Fruit fly (Drosophila melanogaster) whole organism, prepupa: ENCODE measurements around the gene mRpL35.
A peak's percentile ranks its signal among the peaks of the same experiment; 100 is the strongest.

Source experiments
- CG10631 ChIP-seq: fragments of 200-800 bp; sonication (Bioruptor generic); optimal IDR thresholded peaks from 2 replicates; lab custom pipeline; 2016; ENCODE audit warnings: missing biosample characterization, missing genetic modification characterization
- CG10669 ChIP-seq: fragments of 200-800 bp; sonication (Bioruptor generic); optimal IDR thresholded peaks from 3 replicates; lab custom pipeline; 2018; ENCODE audit warnings: missing biosample characterization, mild to moderate bottlenecking, missing genetic modification characterization, moderate library complexity
- CG11294 ChIP-seq: fragments of 200-800 bp; sonication (Bioruptor generic); IDR thresholded peaks from 2 replicates; pipeline ENCODE4 v1.3.6; 2022; ENCODE audit warnings: missing biosample characterization, missing genetic modification characterization
- CG11762 ChIP-seq: fragments of 200-800 bp; sonication (Bioruptor generic); optimal IDR thresholded peaks from 3 replicates; lab custom pipeline; 2016; ENCODE audit warnings: missing biosample characterization, missing genetic modification characterization; ENCODE audit not compliant: insufficient read depth
- CG1621 ChIP-seq: fragments of 200-800 bp; sonication (Bioruptor generic); optimal IDR thresholded peaks from 3 replicates; lab custom pipeline; 2018; ENCODE audit warnings: missing biosample characterization, mild to moderate bottlenecking, missing genetic modification characterization
- CG31627 ChIP-seq: fragments of 200-800 bp; sonication (Bioruptor generic); optimal IDR thresholded peaks from 3 replicates; lab custom pipeline; 2016; ENCODE audit warnings: missing biosample characterization, missing genetic modification characterization
- CG32006 ChIP-seq: fragments of 200-800 bp; sonication (Bioruptor generic); optimal IDR thresholded peaks from 3 replicates; lab custom pipeline; 2017; ENCODE audit warnings: missing biosample characterization, mild to moderate bottlenecking, missing genetic modification characterization
- CG34406 ChIP-seq: fragments of 200-800 bp; sonication (Bioruptor generic); optimal IDR thresholded peaks from 3 replicates; lab custom pipeline; 2016; ENCODE audit warnings: missing biosample characterization, missing genetic modification characterization
- CG3919 ChIP-seq: fragments of 200-800 bp; sonication (Bioruptor generic); optimal IDR thresholded peaks from 3 replicates; lab custom pipeline; 2016; ENCODE audit warnings: missing biosample characterization, missing genetic modification characterization
- CG4318 ChIP-seq: fragments of 200-800 bp; sonication (Bioruptor generic); optimal IDR thresholded peaks from 3 replicates; lab custom pipeline; 2017; ENCODE audit warnings: missing biosample characterization, mild to moderate bottlenecking, missing genetic modification characterization
- CG6163 ChIP-seq: fragments of 200-800 bp; sonication (Bioruptor generic); IDR thresholded peaks from 3 replicates; pipeline ENCODE4 v1.3.6; 2022; ENCODE audit warnings: missing biosample characterization, missing genetic modification characterization
- CG6808 ChIP-seq: fragments of 200-800 bp; sonication (Bioruptor generic); optimal IDR thresholded peaks from 3 replicates; lab custom pipeline; 2017; ENCODE audit warnings: missing biosample characterization, missing genetic modification characterization, mild to moderate bottlenecking, moderate library complexity, missing genetic modification reagents
- CG6854 ChIP-seq: fragments of 200-800 bp; sonication (Bioruptor generic); optimal IDR thresholded peaks from 2 replicates; lab custom pipeline; 2017; ENCODE audit warnings: missing biosample characterization, mild to moderate bottlenecking, missing genetic modification characterization
- CG8319 ChIP-seq: fragments of 200-800 bp; sonication (Bioruptor generic); optimal IDR thresholded peaks from 3 replicates; lab custom pipeline; 2016; ENCODE audit warnings: missing biosample characterization, missing genetic modification characterization
- CG9139 ChIP-seq: fragments of 200-800 bp; sonication (Bioruptor generic); optimal IDR thresholded peaks from 3 replicates; lab custom pipeline; 2017; ENCODE audit warnings: missing biosample characterization, mild to moderate bottlenecking, missing genetic modification characterization
- Eip75B ChIP-seq: fragments of 200-800 bp; sonication (Bioruptor generic); optimal IDR thresholded peaks from 3 replicates; lab custom pipeline; 2016; ENCODE audit warnings: missing biosample characterization, missing genetic modification characterization
- Eip78C ChIP-seq: fragments of 200-800 bp; sonication (Bioruptor generic); peaks from one replicate; lab custom pipeline; 2016; ENCODE audit warnings: missing biosample characterization, missing genetic modification characterization
- Eip93F ChIP-seq: fragments of 200-800 bp; sonication (Bioruptor generic); optimal IDR thresholded peaks from 2 replicates; lab custom pipeline; 2016; ENCODE audit warnings: missing biosample characterization, mild to moderate bottlenecking, missing genetic modification characterization
- Ets21C ChIP-seq: fragments of 200-800 bp; sonication (Bioruptor generic); optimal IDR thresholded peaks from 3 replicates; lab custom pipeline; 2016; ENCODE audit warnings: missing biosample characterization, missing genetic modification characterization
- Hr38 ChIP-seq: sonication (Bioruptor generic); optimal IDR thresholded peaks from 2 replicates; lab custom pipeline; 2016; ENCODE audit warnings: missing biosample characterization, missing genetic modification characterization
- Hr39 ChIP-seq: fragments of 200-800 bp; sonication (Bioruptor generic); optimal IDR thresholded peaks from 2 replicates; lab custom pipeline; 2016; ENCODE audit warnings: missing biosample characterization, missing genetic modification characterization
- Hr4 ChIP-seq: fragments of 200-800 bp; sonication (Bioruptor generic); optimal IDR thresholded peaks from 3 replicates; lab custom pipeline; 2016; ENCODE audit warnings: missing biosample characterization, missing genetic modification characterization
- OdsH ChIP-seq: fragments of 200-800 bp; sonication (Bioruptor generic); optimal IDR thresholded peaks from 3 replicates; lab custom pipeline; 2016; ENCODE audit warnings: missing biosample characterization, missing genetic modification characterization
- Sox15 ChIP-seq: fragments of 200-800 bp; sonication (Bioruptor generic); optimal IDR thresholded peaks from 3 replicates; lab custom pipeline; 2016; ENCODE audit warnings: missing biosample characterization, missing genetic modification characterization
- acj6 ChIP-seq: fragments of 200-800 bp; sonication (Bioruptor generic); optimal IDR thresholded peaks from 3 replicates; lab custom pipeline; 2016; ENCODE audit warnings: missing biosample characterization, missing genetic modification characterization
- dsx ChIP-seq: fragments of 200-800 bp; optimal IDR thresholded peaks from 3 replicates; lab custom pipeline; 2019; ENCODE audit warnings: missing biosample characterization, mild to moderate bottlenecking, missing genetic modification characterization, moderate library complexity; ENCODE audit not compliant: poor library complexity, severe bottlenecking
- fd85E ChIP-seq: fragments of 200-800 bp; sonication (Bioruptor generic); optimal IDR thresholded peaks from 3 replicates; lab custom pipeline; 2016; ENCODE audit warnings: missing biosample characterization, missing genetic modification characterization
- fkh ChIP-seq: fragments of 200-800 bp; sonication (Bioruptor generic); optimal IDR thresholded peaks from 3 replicates; lab custom pipeline; 2017; ENCODE audit warnings: missing biosample characterization, mild to moderate bottlenecking, missing genetic modification characterization, moderate library complexity
- lz ChIP-seq: fragments of 200-800 bp; sonication (Bioruptor generic); optimal IDR thresholded peaks from 3 replicates; lab custom pipeline; 2016; ENCODE audit warnings: missing biosample characterization, missing genetic modification characterization
- net ChIP-seq: fragments of 200-800 bp; sonication (Bioruptor generic); optimal IDR thresholded peaks from 3 replicates; lab custom pipeline; 2016; ENCODE audit warnings: missing biosample characterization, missing genetic modification characterization
- spab ChIP-seq: fragments of 200-800 bp; sonication (Bioruptor generic); optimal IDR thresholded peaks from 2 replicates; lab custom pipeline; 2017; ENCODE audit warnings: missing biosample characterization, mild to moderate bottlenecking, missing genetic modification characterization, missing genetic modification reagents
- svp ChIP-seq: fragments of 200-800 bp; sonication (Bioruptor generic); peaks from one replicate; lab custom pipeline; 2016; ENCODE audit warnings: missing biosample characterization, missing genetic modification characterization
- topi ChIP-seq: fragments of 200-800 bp; sonication (Bioruptor generic); optimal IDR thresholded peaks from 3 replicates; lab custom pipeline; 2016; ENCODE audit warnings: missing biosample characterization, missing genetic modification characterization
- vri ChIP-seq: fragments of 200-800 bp; sonication (Bioruptor generic); optimal IDR thresholded peaks from 3 replicates; lab custom pipeline; 2016; ENCODE audit warnings: missing biosample characterization, mild to moderate bottlenecking, missing genetic modification characterization

mRpL35 gene

DNA sequence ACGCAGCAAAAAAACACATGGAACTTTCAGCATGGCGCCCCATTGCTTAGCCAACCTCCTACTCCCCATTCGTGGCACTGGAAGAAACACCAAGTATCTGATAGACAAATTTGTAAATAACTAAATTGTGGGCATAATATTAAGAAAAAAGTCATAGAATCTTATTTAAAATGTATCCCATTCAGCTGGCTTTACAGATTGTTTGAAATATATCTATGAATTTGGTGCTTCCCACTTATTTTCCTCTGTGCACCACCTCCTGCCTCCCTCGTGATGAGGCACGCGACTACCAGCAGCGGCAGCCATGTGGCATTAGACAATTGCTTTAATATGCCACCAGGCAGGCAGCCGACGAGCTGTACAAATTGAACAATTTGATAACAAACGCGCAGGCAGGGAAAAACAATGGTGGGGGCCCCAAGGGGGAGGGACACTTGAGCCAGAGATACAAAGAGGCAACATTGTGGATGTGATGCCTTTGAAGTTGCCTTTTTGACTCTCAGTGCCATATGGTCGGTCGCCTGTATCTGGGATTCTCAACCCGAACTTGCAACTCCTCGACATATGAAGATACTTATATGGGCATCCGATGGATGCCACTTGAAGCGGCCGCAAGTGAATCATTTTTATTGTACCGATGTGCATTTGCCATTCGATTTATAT lies 25.9 kb downstream of the mRpL35 start (continued):
- TF ChIP-seq CG3919 (GFP tag; lab: Kevin White, UChicago) (peak; percentile 61), fd85E (GFP tag; lab: Kevin White, UChicago) (no peak), spab (GFP tag; lab: Kevin White, UChicago) (peak; percentile 41), CG32006 (peak; percentile 83), topi (GFP tag; lab: Kevin White, UChicago) (peak; percentile 31), CG1621 (tag; lab: Kevin White, UChicago) (no peak), CG8319 (GFP tag; lab: Kevin White, UChicago) (no peak), Eip93F (GFP tag; lab: Kevin White, UChicago) (no peak), Hr39 (GFP tag; lab: Kevin White, UChicago) (peak; percentile 12), Eip78C (GFP tag; lab: Kevin White, UChicago) (peak; percentile 85), Hr4 (GFP tag; lab: Kevin White, UChicago) (peak; percentile 79), vri (peak; percentile 1), CG11294 (GFP tag; lab: Robert Waterston, UW) (peak; percentile 60), OdsH (GFP tag; lab: Kevin White, UChicago) (peak; percentile 60), CG10669 (GFP tag; lab: Kevin White, UChicago) (peak; percentile 52), CG6163 (GFP tag; lab: Robert Waterston, UW) (peak; percentile 72), CG6808 (GFP tag; lab: Kevin White, UChicago) (peak; percentile 23), CG34406 (GFP tag; lab: Kevin White, UChicago) (no peak), Sox15 (GFP tag; lab: Kevin White, UChicago) (no peak), CG31627 (GFP tag; lab: Kevin White, UChicago) (peak; percentile 11), Eip75B (GFP tag; lab: Kevin White, UChicago) (peak; percentile 50)

DNA sequence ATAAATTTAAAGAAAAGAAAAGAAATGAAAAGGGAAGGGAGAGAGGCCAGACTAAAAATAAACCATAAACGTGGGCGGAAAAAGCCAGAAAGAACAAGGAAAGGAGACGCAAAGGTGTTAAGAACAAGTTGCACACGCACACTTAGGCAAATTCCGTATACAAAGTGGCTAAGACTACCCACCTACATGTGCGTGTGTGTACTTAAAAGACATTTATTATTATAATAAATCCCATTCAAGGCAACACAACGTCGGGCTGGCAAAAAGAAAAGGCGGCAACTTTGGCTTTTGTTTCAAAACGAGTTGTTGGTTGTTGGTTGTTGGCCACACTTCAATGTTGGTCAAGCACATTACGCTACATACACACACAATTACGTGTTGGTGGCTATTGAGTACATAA lies 28.9 kb downstream of the mRpL35 start:
- no peak for TF ChIP-seq CG31627 (GFP tag; lab: Kevin White, UChicago)
- TF ChIP-seq Sox15 (GFP tag; lab: Kevin White, UChicago), result no peak
- peak; percentile 17 for TF ChIP-seq dsx (GFP tag; lab: Kevin White, UChicago)

DNA sequence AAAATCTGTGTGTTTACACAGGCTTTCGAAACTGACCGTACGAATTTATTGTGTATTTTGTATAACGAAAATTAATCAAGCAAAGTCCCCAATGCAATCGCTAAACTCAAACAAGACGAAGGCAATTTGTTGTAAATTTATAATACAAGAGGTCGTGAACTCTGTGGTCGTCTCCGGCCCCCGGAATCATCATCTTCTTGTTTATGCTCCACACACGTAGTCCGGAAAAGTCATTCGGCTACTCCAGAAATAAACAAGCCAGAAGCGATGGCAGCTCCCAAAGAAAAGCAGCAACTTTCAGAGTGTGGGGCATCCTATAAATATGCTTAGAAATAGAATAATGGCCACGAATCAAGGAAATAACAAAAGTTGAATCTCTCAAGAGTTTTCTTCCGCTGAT lies 29.9 kb downstream of the mRpL35 start:
- TF ChIP-seq Ets21C (no peak), lz (no peak), CG6163 (GFP tag; lab: Robert Waterston, UW) (no peak), CG9139 (GFP tag; lab: Kevin White, UChicago) (no peak), Hr39 (GFP tag; lab: Kevin White, UChicago) (no peak), net (GFP tag; lab: Kevin White, UChicago) (no peak), Hr38 (GFP tag; lab: Kevin White, UChicago) (no peak), svp (GFP tag; lab: Kevin White, UChicago) (no peak), CG1621 (tag; lab: Kevin White, UChicago) (no peak), CG34406 (GFP tag; lab: Kevin White, UChicago) (no peak), CG4318 (GFP tag; lab: Kevin White, UChicago) (no peak), CG6854 (no peak), CG11762 (GFP tag; lab: Kevin White, UChicago) (no peak), CG6808 (GFP tag; lab: Kevin White, UChicago) (no peak), CG10631 (no peak), Eip78C (GFP tag; lab: Kevin White, UChicago) (no peak)

DNA sequence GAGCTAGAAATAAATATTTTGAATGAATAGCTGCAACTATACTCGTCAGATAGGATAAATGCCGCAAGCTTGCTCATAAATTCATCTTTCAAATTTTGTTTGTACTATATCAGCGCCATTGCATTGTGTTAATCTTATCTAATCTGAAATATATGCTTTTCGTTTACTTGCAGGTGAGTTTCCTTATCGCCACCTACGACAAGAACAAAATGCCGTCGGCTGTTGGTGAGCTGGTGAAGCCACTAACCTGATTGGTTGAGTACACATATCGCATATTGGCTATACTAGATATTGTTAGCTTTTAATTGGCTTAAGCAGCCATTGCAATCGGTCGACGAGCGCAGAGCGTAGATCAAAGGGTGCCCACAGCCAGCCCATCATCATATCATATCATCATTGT lies 30.4 kb downstream of the mRpL35 start:
- TF ChIP-seq vri, result no peak
- no peak for TF ChIP-seq acj6 (GFP tag; lab: Kevin White, UChicago)
- TF ChIP-seq fkh (GFP tag; lab: Kevin White, UChicago), result peak; percentile 30
